Fruit fly (Drosophila melanogaster) Kc167 (cell line): ENCODE data around the gene MCTS1.

Source experiments
- Sin3A ChIP-seq: fragments of >200 bp; optimal IDR thresholded peaks from 2 replicates; lab custom pipeline; 2018; ENCODE audit warnings: missing external identifiers
- h ChIP-seq: fragments of >200 bp; optimal IDR thresholded peaks from 3 replicates; lab custom pipeline; 2018; ENCODE audit warnings: missing external identifiers

DNA sequence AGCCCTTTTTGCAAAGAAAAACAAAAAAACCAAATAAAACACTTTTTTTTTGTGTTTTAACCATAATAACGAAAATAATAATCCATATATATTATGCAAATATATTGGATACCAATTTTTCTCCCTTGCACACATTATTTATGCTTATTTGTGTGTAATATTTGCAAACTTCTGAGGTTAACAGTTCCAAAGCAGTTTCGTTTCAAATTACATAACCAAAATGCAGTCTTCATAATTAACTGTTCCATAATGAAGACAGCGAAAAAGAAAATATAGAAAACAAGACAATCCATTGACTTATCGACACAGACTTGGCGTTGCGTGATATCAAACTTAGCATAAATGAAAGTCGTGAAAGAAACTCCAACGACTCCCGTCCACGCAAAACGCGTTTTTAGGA, 37.9 kb downstream of the MCTS1 start:
- TF ChIP-seq h (no peak), Sin3A (lab: Kevin White, UChicago) (no peak)
